Worm (Caenorhabditis elegans) whole organism, L3 larva: Measurements from ENCODE around the gene atg-10.

Source experiments
- ama-1 ChIP-seq: fragments of 150-350 bp; optimal IDR thresholded peaks from 2 replicates; lab custom pipeline; 2018
- egl-27 ChIP-seq: sonication (generic microtip); optimal IDR thresholded peaks from 4 replicates; lab custom pipeline; 2017; ENCODE audit warnings: missing biosample characterization, missing genetic modification reagents, missing genetic modification characterization
- elt-3 ChIP-seq, 3 experiments: fragments of 150-350 bp in 1 of 3; sonication (generic microtip) in 2 of 3; optimal IDR thresholded peaks; 2 replicates in 2 of 3; 4 replicates in 1 of 3; lab custom pipeline; 2014 to 2017; ENCODE audit warnings: missing biosample characterization in 3 of 3, missing genetic modification characterization in 3 of 3
- jun-1 ChIP-seq: fragments of 150-350 bp; optimal IDR thresholded peaks from 2 replicates; lab custom pipeline; 2014; ENCODE audit warnings: missing biosample characterization, missing genetic modification reagents, missing genetic modification characterization
- lin-39 ChIP-seq: fragments of 150-350 bp; optimal IDR thresholded peaks from 2 replicates; lab custom pipeline; 2018; ENCODE audit warnings: missing biosample characterization, missing genetic modification reagents, missing genetic modification characterization
- mdl-1 ChIP-seq: fragments of 150-350 bp; optimal IDR thresholded peaks from 2 replicates; lab custom pipeline; 2014; ENCODE audit warnings: missing biosample characterization, missing genetic modification characterization
- nhr-237 ChIP-seq: fragments of 150-350 bp; optimal IDR thresholded peaks from 2 replicates; lab custom pipeline; 2014; ENCODE audit warnings: missing biosample characterization, missing genetic modification characterization
- nhr-76 ChIP-seq: fragments of 150-350 bp; sonication (generic microtip); optimal IDR thresholded peaks from 5 replicates; lab custom pipeline; 2014; ENCODE audit warnings: missing biosample characterization, missing genetic modification characterization
- nhr-77 ChIP-seq: fragments of 150-350 bp; optimal IDR thresholded peaks from 2 replicates; lab custom pipeline; 2014; ENCODE audit warnings: missing biosample characterization, missing genetic modification characterization
- pha-4 ChIP-seq: fragments of 150-350 bp; optimal IDR thresholded peaks from 2 replicates; lab custom pipeline; 2014; ENCODE audit warnings: missing biosample characterization, missing genetic modification reagents, missing genetic modification characterization
- pqm-1 ChIP-seq: fragments of 150-350 bp; optimal IDR thresholded peaks from 2 replicates; lab custom pipeline; 2017; ENCODE audit warnings: missing biosample characterization, missing genetic modification characterization, inconsistent platforms
- unc-62 ChIP-seq: fragments of 150-350 bp; sonication (generic microtip); optimal IDR thresholded peaks from 4 replicates; lab custom pipeline; 2014; ENCODE audit warnings: missing biosample characterization, missing genetic modification reagents, missing genetic modification characterization
- ztf-11 ChIP-seq: fragments of 150-350 bp; optimal IDR thresholded peaks from 2 replicates; lab custom pipeline; 2014; ENCODE audit warnings: missing biosample characterization, missing genetic modification characterization

- TF ChIP-seq jun-1 (tag; lab: Kevin White, UChicago) (no peak), nhr-237 (tag; lab: Kevin White, UChicago) (no peak), ama-1 (lab: Kevin White, UChicago) (no peak), lin-39 (tag; lab: Kevin White, UChicago) (no peak), pha-4 (no peak), ztf-11 (tag; lab: Kevin White, UChicago) (no peak), elt-3 (tag; optimal IDR thresholded peaks at IDR 0.05; lab: Kevin White, UChicago) (no peak), nhr-77 (no peak), nhr-76 (tag; lab: Kevin White, UChicago) (no peak), unc-62 (no peak), mdl-1 (tag; lab: Kevin White, UChicago) (no peak), pqm-1 (tag; lab: Kevin White, UChicago) (no peak), egl-27 (tag; lab: Kevin White, UChicago) (no peak)
These were observed 46.5 kb upstream of the atg-10 start, which contains the start of gene T22C8.1 for ce11 chrII:8612470-8612869.
